Worm (Caenorhabditis elegans): ENCODE measurements around the gene T24A6.20.
"Not testable (repeated sequence)": the region's sequence is repeated elsewhere in the genome, so short reads cannot be mapped to it uniquely, and the experiment has no call there.

ce11 chrV:3570695-3571094, 17.8 kb downstream of the T24A6.20 start, which contains the start of gene F40C5.2:
- not testable (repeated sequence) for TF ChIP-seq hlh-17 (GFP tag; optimal IDR thresholded peaks at IDR 0.05; ENCODE audit: borderline replicate concordance); snpc-4 (tag; optimal IDR thresholded peaks at IDR 0.05); nhr-76 (tag; optimal IDR thresholded peaks at IDR 0.05); dsc-1 (tag; optimal IDR thresholded peaks at IDR 0.05); nhr-84 (tag; optimal IDR thresholded peaks at IDR 0.05); egl-27 (tag; optimal IDR thresholded peaks at IDR 0.05); ceh-82 (tag; optimal IDR thresholded peaks at IDR 0.05); lin-13 (GFP tag; optimal IDR thresholded peaks at IDR 0.05); skn-1 (tag; optimal IDR thresholded peaks at IDR 0.05); unc-130 (tag; optimal IDR thresholded peaks at IDR 0.05)

Data from whole organism, L1 larva.